Worm (Caenorhabditis elegans) whole organism, young adult: Measurements from ENCODE around the gene vem-1.

Experiments
- B0336.3 ChIP-seq: fragments of 200-800 bp; sonication (Bioruptor generic); IDR thresholded peaks from 2 replicates; pipeline ENCODE4 v1.3.6; 2022; ENCODE audit warnings: missing genetic modification characterization, missing compliant biosample characterization
- C17E4.6 ChIP-seq: fragments of 200-800 bp; sonication (Bioruptor generic); IDR thresholded peaks from 2 replicates; pipeline ENCODE4 v1.3.6; 2022; ENCODE audit warnings: missing genetic modification reagents, missing genetic modification characterization, missing compliant biosample characterization
- F39B2.1 ChIP-seq: fragments of 200-800 bp; sonication (Bioruptor generic); IDR thresholded peaks from 2 replicates; pipeline ENCODE4 v1.3.6; 2022; ENCODE audit warnings: missing genetic modification reagents, missing genetic modification characterization, missing compliant biosample characterization
- K11D2.4 ChIP-seq: fragments of 200-800 bp; sonication (Bioruptor generic); IDR thresholded peaks from 2 replicates; pipeline ENCODE4 v1.3.6; 2022; ENCODE audit warnings: missing genetic modification reagents, missing genetic modification characterization, missing compliant biosample characterization
- T07F8.4 ChIP-seq: sonication (generic microtip); optimal IDR thresholded peaks from 2 replicates; lab custom pipeline; 2016; ENCODE audit warnings: mild to moderate bottlenecking, missing genetic modification characterization, moderate library complexity, missing compliant biosample characterization
- Y95B8A.8 ChIP-seq: fragments of 200-800 bp; sonication (Bioruptor generic); IDR thresholded peaks from 2 replicates; pipeline ENCODE4 v1.3.6; 2022; ENCODE audit warnings: missing genetic modification reagents, missing genetic modification characterization, missing compliant biosample characterization
- akir-1 ChIP-seq: fragments of 200-800 bp; sonication (Bioruptor generic); optimal IDR thresholded peaks from 2 replicates; lab custom pipeline; 2018; ENCODE audit warnings: mild to moderate bottlenecking, missing genetic modification characterization, moderate library complexity, missing compliant biosample characterization
- athp-1 ChIP-seq: sonication (generic microtip); optimal IDR thresholded peaks from 2 replicates; lab custom pipeline; 2017; ENCODE audit warnings: mild to moderate bottlenecking, missing genetic modification characterization, missing compliant biosample characterization
- attf-3 ChIP-seq: fragments of 200-800 bp; sonication (Bioruptor generic); conservative IDR thresholded peaks from 2 replicates; pipeline ENCODE4 v1.3.6; 2022; ENCODE audit warnings: missing genetic modification reagents, missing genetic modification characterization, missing compliant biosample characterization
- ccch-3 ChIP-seq: fragments of 200-800 bp; sonication (Bioruptor generic); optimal IDR thresholded peaks from 2 replicates; lab custom pipeline; 2018; ENCODE audit warnings: mild to moderate bottlenecking, missing genetic modification characterization, missing compliant biosample characterization
- ceh-58 ChIP-seq: fragments of 200-800 bp; sonication (Bioruptor generic); IDR thresholded peaks from 2 replicates; pipeline ENCODE4 v1.3.6; 2022; ENCODE audit warnings: missing genetic modification characterization, missing compliant biosample characterization
- ceh-91 ChIP-seq: fragments of 200-800 bp; sonication (Bioruptor generic); IDR thresholded peaks from 2 replicates; pipeline ENCODE4 v1.3.6; 2022; ENCODE audit warnings: missing genetic modification reagents, missing genetic modification characterization, missing compliant biosample characterization
- egl-44 ChIP-seq: fragments of 200-800 bp; sonication (Bioruptor generic); IDR thresholded peaks from 2 replicates; pipeline ENCODE4 v1.3.6; 2022; ENCODE audit warnings: missing genetic modification reagents, missing genetic modification characterization, missing compliant biosample characterization
- gei-17 ChIP-seq: fragments of 200-800 bp; sonication (Bioruptor generic); optimal IDR thresholded peaks from 2 replicates; lab custom pipeline; 2018; ENCODE audit warnings: mild to moderate bottlenecking, missing genetic modification characterization, missing compliant biosample characterization
- hlh-12 ChIP-seq: sonication (generic microtip); optimal IDR thresholded peaks from 2 replicates; lab custom pipeline; 2016; ENCODE audit warnings: missing genetic modification characterization, missing compliant biosample characterization
- hsf-1 ChIP-seq: fragments of 200-800 bp; sonication (Bioruptor generic); IDR thresholded peaks from 2 replicates; pipeline ENCODE4 v1.3.6; 2022; ENCODE audit warnings: missing genetic modification reagents, missing genetic modification characterization, missing compliant biosample characterization
- lin-40 ChIP-seq: sonication (generic microtip); optimal IDR thresholded peaks from 2 replicates; lab custom pipeline; 2016; ENCODE audit warnings: missing genetic modification characterization, mild to moderate bottlenecking, missing compliant biosample characterization, missing genotype, missing genetic modification reagents
- nfya-2 ChIP-seq: fragments of 200-800 bp; sonication (Bioruptor generic); IDR thresholded peaks from 2 replicates; pipeline ENCODE4 v1.3.6; 2022; ENCODE audit warnings: missing genetic modification reagents, missing genetic modification characterization, missing compliant biosample characterization
- nhr-120 ChIP-seq: fragments of 200-800 bp; sonication (Bioruptor generic); IDR thresholded peaks from 2 replicates; pipeline ENCODE4 v1.3.6; 2022; ENCODE audit warnings: missing genetic modification characterization, missing compliant biosample characterization
- nhr-80 ChIP-seq: sonication (generic microtip); optimal IDR thresholded peaks from 2 replicates; lab custom pipeline; 2016; ENCODE audit warnings: missing genetic modification characterization, missing compliant biosample characterization
- rcor-1 ChIP-seq: fragments of 200-800 bp; sonication (Bioruptor generic); IDR thresholded peaks from 2 replicates; pipeline ENCODE4 v1.3.6; 2022; ENCODE audit warnings: missing genetic modification reagents, missing genetic modification characterization, missing compliant biosample characterization
- sdz-38 ChIP-seq: sonication (generic microtip); optimal IDR thresholded peaks from 2 replicates; lab custom pipeline; 2016; ENCODE audit warnings: missing genotype, missing genetic modification characterization, missing compliant biosample characterization
- sea-2 ChIP-seq: fragments of 200-800 bp; sonication (Bioruptor generic); IDR thresholded peaks from 2 replicates; pipeline ENCODE4 v1.3.6; 2022; ENCODE audit warnings: missing genetic modification characterization, missing compliant biosample characterization
- sptf-2 ChIP-seq: fragments of 200-800 bp; sonication (Bioruptor generic); optimal IDR thresholded peaks from 2 replicates; lab custom pipeline; 2018; ENCODE audit warnings: mild to moderate bottlenecking, missing genetic modification characterization, missing compliant biosample characterization
- tbp1 ChIP-seq: fragments of 200-800 bp; sonication (Bioruptor generic); optimal IDR thresholded peaks from 2 replicates; lab custom pipeline; 2018; ENCODE audit warnings: mild to moderate bottlenecking, missing genetic modification characterization, missing compliant biosample characterization
- zfh-2 ChIP-seq: fragments of 200-800 bp; sonication (Bioruptor generic); conservative IDR thresholded peaks from 2 replicates; pipeline ENCODE4 v1.3.6; 2022; ENCODE audit warnings: missing genetic modification reagents, missing genetic modification characterization, missing compliant biosample characterization
- ztf-22 ChIP-seq: fragments of 200-800 bp; sonication (Bioruptor generic); optimal IDR thresholded peaks from 2 replicates; lab custom pipeline; 2018; ENCODE audit warnings: mild to moderate bottlenecking, missing genetic modification characterization, moderate library complexity, missing compliant biosample characterization

vem-1 gene

DNA sequence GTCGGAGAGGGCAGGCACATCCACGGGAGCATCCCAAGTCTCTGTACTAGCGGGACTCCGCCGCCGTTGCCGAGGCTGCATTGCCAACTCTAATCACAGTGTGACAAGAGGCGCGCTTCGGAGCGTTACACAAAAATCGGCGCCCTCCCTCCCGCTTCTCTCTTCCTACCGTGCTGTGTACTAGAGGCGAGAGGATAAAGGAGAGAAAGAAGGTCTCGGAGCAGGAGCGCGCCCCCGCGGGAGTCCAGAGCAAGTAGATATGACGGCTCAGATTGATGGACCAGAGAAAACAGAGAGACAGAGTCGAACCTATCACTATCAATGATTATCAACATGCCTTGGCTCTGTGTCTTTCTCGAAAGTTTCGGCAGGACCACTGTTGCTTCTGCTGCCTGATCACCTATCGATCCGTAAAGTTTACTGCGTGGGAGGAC, 35.3 kb downstream of the vem-1 start:
- TF ChIP-seq zfh-2 (GFP tag; lab: Robert Waterston, UW), result peak; percentile 90
- TF ChIP-seq sea-2 (GFP tag; lab: Robert Waterston, UW), result peak; percentile 72; the same call in 1 of the 2 replicates
- TF ChIP-seq athp-1, result no peak

DNA sequence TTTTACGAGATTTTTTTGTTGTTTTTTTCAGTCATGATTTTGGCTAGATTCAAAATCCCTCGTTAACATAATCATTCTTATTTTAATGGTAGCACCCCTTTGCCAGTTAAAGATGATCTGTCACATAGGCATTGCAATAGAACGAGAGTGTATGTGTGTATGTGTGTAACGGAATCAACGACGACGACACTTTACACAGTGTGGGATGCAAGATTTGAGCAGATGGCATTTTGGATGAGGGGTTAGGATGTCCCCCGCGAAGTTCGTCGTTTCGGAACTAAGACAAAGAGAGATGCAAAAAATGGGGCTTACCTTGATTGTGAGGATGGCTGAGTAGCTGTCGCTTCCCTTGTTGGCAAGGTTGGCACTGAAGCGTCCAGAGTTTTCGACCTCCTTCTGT, 36.3 kb downstream of the vem-1 start:
- TF ChIP-seq rcor-1 (GFP tag; lab: Robert Waterston, UW) (no peak), hsf-1 (no peak), F39B2.1 (no peak), ztf-22 (GFP tag; lab: Kevin White, UChicago) (no peak), K11D2.4 (GFP tag; lab: Robert Waterston, UW) (no peak)
- TF ChIP-seq, all 124 proteins: peak for 0

DNA sequence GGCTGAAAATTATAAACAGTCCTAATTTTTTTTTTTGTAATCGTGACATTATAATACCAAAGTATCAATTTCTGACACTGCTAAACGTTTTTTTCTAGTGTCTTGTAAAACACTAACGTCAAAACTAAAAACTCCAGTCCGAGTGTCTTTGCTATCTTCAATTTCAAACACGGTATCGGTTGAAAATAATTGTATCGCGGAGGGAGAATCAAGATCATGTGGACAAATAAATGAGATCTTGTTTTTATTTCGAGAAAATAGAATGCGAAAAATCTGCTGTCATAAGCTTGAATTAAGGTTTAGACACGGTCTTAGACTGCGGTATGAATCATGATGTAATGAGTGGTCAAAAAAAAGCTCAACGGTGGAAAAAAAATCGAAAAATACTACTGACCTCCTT, 39.7 kb downstream of the vem-1 start:
- TF ChIP-seq nfya-2 (GFP tag; lab: Robert Waterston, UW) (no peak), sptf-2 (GFP tag; lab: Kevin White, UChicago) (no peak), gei-17 (GFP tag; lab: Kevin White, UChicago) (peak; percentile 63), lin-40 (tag; lab: Kevin White, UChicago) (peak; percentile 71), B0336.3 (no peak), ceh-58 (GFP tag; lab: Robert Waterston, UW) (no peak), sdz-38 (tag; lab: Kevin White, UChicago) (no peak), egl-44 (no peak), nhr-80 (no peak), attf-3 (no peak), tbp1 (GFP tag; lab: Kevin White, UChicago) (no peak), hlh-12 (tag; lab: Kevin White, UChicago) (no peak), hsf-1 (no peak), T07F8.4 (no peak), rcor-1 (GFP tag; lab: Robert Waterston, UW) (no peak), nhr-120 (GFP tag; lab: Robert Waterston, UW) (no peak)

DNA sequence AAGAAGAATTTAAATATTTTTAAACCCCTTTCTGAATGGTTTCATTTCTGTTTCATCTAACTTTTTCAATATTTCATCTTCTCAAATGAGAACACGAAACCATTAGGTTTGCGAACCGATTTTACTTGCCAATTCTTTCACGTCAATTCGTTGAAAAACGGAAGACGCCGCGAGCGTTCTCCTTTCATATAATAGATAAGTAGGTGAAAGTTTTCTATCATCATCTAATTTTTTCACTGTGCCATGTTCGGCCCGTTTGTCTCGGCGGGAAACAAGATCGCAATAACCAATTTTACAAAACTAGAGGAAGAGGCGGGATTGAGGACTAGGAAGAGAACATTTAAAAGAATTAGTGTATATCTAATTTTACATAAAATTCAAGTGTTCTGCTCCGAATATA, 43.2 kb downstream of the vem-1 start, which contains the start of gene C18A11.4:
Gene C18A11.4, plus strand, starts transcription at position 367 of the 400 bp plus-strand sequence.
- TF ChIP-seq C17E4.6 (GFP tag; lab: Robert Waterston, UW) (no peak), Y95B8A.8 (GFP tag; lab: Robert Waterston, UW) (no peak), gei-17 (GFP tag; lab: Kevin White, UChicago) (no peak)

DNA sequence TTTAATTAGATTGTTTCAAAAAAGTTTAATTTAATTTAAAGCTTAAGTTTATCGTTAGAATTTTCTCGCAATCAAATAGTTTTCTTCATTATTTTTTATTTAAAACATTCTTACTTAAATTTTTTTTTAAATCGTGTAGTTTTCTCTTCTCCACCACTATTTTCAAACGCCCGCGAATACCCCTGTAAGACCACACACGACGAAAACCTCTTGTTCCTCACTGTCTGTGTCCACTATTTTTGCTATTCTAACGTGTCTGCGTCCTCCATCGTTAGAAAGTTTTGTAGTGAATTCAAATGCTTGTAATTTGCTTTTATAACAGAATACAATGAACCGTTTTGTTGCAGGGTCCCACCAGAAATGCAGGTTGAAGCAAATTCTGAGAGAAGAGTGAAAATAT, 47.4 kb downstream of the vem-1 start, which contains the start of gene xol-1:
Gene xol-1, plus strand, starts transcription at position 347 of the 400 bp plus-strand sequence.
- TF ChIP-seq nhr-120 (GFP tag; lab: Robert Waterston, UW), result no peak
- no peak for TF ChIP-seq K11D2.4 (GFP tag; lab: Robert Waterston, UW)
- no peak for TF ChIP-seq ceh-91 (GFP tag; lab: Robert Waterston, UW)
- no peak for TF ChIP-seq akir-1 (GFP tag; lab: Kevin White, UChicago)
- TF ChIP-seq ccch-3 (GFP tag; lab: Kevin White, UChicago), result no peak
